Worm (Caenorhabditis elegans) whole organism, L4/young adult: ENCODE results near the gene Y60A9.1.

ENCODE experiments used
- W03F9.2 ChIP-seq: fragments of 150-350 bp; optimal IDR thresholded peaks from 2 replicates; lab custom pipeline; 2014; ENCODE audit warnings: missing biosample characterization, missing genetic modification characterization
- him-1 ChIP-seq: sonication (generic microtip); optimal IDR thresholded peaks from 2 replicates; lab custom pipeline; 2016; ENCODE audit warnings: missing genotype, missing genetic modification reagents, missing genetic modification characterization, missing compliant biosample characterization

DNA sequence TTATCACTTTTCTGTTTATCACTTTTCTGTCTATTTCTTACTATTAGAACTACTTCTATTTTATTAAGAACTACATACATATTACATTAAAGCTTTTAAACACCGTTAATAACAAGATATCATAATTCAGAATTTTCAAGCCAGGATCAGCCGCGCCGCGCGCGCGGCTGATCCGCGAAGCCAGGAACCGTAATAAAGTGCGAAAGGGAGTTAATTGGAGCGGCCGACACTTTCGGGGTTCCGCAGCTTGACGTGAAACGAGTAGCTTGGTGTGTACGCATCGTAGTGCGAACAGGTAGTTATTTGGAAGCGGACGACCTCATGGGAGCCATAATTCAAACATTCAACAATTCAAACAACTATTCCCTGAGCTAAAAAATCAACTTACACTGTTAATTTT is 40.1 kb downstream of the Y60A9.1 start:
- TF ChIP-seq W03F9.2 (tag; lab: Kevin White, UChicago), result no peak
- no peak for TF ChIP-seq him-1 (tag; lab: Kevin White, UChicago)
